Worm (Caenorhabditis elegans): ENCODE measurements around the gene Y44A6D.7.

- TF ChIP-seq lir-3 (tag; optimal IDR thresholded peaks at IDR 0.05; ENCODE audit: poor library complexity) = peak; percentile 8
- TF ChIP-seq nhr-237 (tag; optimal IDR thresholded peaks at IDR 0.05) = peak; percentile 69
- peak; percentile 40 to 60 for TF ChIP-seq lsy-2 (tag; optimal IDR thresholded peaks at IDR 0.05)
- TF ChIP-seq lin-39 (tag; optimal IDR thresholded peaks at IDR 0.05) = no peak
- no peak for TF ChIP-seq nhr-12 (tag; optimal IDR thresholded peaks at IDR 0.05)
- TF ChIP-seq ama-1 (optimal IDR thresholded peaks at IDR 0.05) = peak; percentile 46
- no peak for TF ChIP-seq alr-1 (tag; optimal IDR thresholded peaks at IDR 0.05; ENCODE audit: borderline replicate concordance)
- no peak for TF ChIP-seq ets-5 (GFP tag; IDR thresholded peaks at IDR 0.05)
- peak; percentile 52 for TF ChIP-seq fkh-10 (GFP tag; optimal IDR thresholded peaks at IDR 0.05)
- TF ChIP-seq unc-62 (GFP tag; optimal IDR thresholded peaks at IDR 0.05) = no peak
- TF ChIP-seq nhr-76 (tag; optimal IDR thresholded peaks at IDR 0.05) = no peak
- no peak for TF ChIP-seq blmp-1 (tag; optimal IDR thresholded peaks at IDR 0.05)
- no peak for TF ChIP-seq elt-3 (tag; optimal IDR thresholded peaks at IDR 0.05)
Measured at ce11 chrV:20776761-20777160, 37.8 kb upstream of the Y44A6D.7 start.

Data from whole organism, L1 larva.